Fruit fly (Drosophila melanogaster) whole organism, prepupa: Measurements from ENCODE around the gene Mst27D.

Experiments used
- CG11902 ChIP-seq: fragments of 200-800 bp; sonication (Bioruptor generic); optimal IDR thresholded peaks from 3 replicates; lab custom pipeline; 2016; ENCODE audit warnings: missing biosample characterization, missing genetic modification characterization
- fkh ChIP-seq: fragments of 200-800 bp; sonication (Bioruptor generic); optimal IDR thresholded peaks from 3 replicates; lab custom pipeline; 2017; ENCODE audit warnings: missing biosample characterization, mild to moderate bottlenecking, missing genetic modification characterization, moderate library complexity
- spab ChIP-seq: fragments of 200-800 bp; sonication (Bioruptor generic); optimal IDR thresholded peaks from 2 replicates; lab custom pipeline; 2017; ENCODE audit warnings: missing biosample characterization, mild to moderate bottlenecking, missing genetic modification characterization, missing genetic modification reagents

- TF ChIP-seq CG11902 (GFP tag; lab: Kevin White, UChicago) (no peak), spab (GFP tag; lab: Kevin White, UChicago) (no peak), fkh (GFP tag; lab: Kevin White, UChicago) (no peak)
These were observed 22.8 kb downstream of the Mst27D start, which contains the start of gene milt for dm6 chr2L:7037773-7038327.
